Worm (Caenorhabditis elegans): ENCODE results near the gene F13C5.1.

Gene F13C5.1

DNA sequence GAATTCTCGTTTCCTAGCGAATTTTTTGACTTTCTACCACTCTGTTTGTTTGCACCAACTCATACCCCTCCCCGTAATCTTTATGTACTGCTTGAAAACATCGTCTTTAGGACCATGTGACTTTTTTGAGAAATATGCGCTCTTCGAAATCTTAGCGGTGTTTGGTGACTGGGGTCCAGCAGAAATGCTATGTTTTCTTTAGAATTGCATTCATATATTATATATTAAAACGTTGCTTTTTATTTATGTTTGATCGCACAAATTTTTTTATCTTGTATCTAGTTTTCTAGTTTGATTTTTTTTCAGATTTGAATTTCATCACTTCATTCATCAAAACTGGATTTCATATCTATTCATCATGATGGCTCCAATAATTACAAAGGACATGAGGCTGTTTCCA lies at the start of gene F13C5.1:
TSS of gene F13C5.1 (plus strand) at position 301 of the 400 bp plus-strand sequence.
- TF ChIP-seq unc-62 (GFP tag; optimal IDR thresholded peaks at IDR 0.05) (no peak), ceh-83 (GFP tag; optimal IDR thresholded peaks at IDR 0.05) (no peak), nhr-28 (tag; optimal IDR thresholded peaks at IDR 0.05) (no peak), tbx-8 (GFP tag; optimal IDR thresholded peaks at IDR 0.05) (no peak), ham-2 (GFP tag; optimal IDR thresholded peaks at IDR 0.05) (no peak), unc-120 (tag; optimal IDR thresholded peaks at IDR 0.05; ENCODE audit: poor library complexity, severe bottlenecking) (no peak), sptf-1 (tag; optimal IDR thresholded peaks at IDR 0.05) (no peak), lin-13 (tag; optimal IDR thresholded peaks at IDR 0.05) (no peak), cnd-1 (tag; optimal IDR thresholded peaks at IDR 0.05) (no peak), zip-8 (tag; optimal IDR thresholded peaks at IDR 0.05) (no peak), ceh-43 (GFP tag; optimal IDR thresholded peaks at IDR 0.05) (no peak), nhr-2 (tag; optimal IDR thresholded peaks at IDR 0.05) (no peak)

DNA sequence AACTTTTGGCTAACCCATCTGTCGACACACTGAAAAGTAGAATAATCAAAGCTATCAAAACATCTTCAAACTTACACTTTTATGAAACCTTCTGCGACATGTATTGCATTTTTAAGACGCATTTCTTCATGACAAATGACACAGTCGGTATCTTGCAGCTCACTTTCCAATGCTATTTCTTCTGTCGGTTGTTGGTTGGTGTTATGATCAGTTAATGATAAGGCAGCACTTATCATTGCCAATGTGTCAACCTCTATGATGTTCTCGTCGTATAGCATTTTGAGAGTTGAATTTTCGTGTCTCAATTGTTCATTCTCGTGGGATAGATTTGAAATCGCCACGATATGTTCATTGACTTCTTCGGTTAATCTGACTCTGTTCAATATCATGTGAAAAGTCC lies 48.5 kb upstream of the F13C5.1 start:
- TF ChIP-seq zip-8 (tag; optimal IDR thresholded peaks at IDR 0.05) (no peak), ham-2 (GFP tag; optimal IDR thresholded peaks at IDR 0.05) (no peak), sem-2 (GFP tag; optimal IDR thresholded peaks at IDR 0.05) (no peak), lin-13 (tag; optimal IDR thresholded peaks at IDR 0.05) (no peak), mab-5 (tag; optimal IDR thresholded peaks at IDR 0.05) (no peak), nhr-76 (tag; optimal IDR thresholded peaks at IDR 0.05) (no peak)

DNA sequence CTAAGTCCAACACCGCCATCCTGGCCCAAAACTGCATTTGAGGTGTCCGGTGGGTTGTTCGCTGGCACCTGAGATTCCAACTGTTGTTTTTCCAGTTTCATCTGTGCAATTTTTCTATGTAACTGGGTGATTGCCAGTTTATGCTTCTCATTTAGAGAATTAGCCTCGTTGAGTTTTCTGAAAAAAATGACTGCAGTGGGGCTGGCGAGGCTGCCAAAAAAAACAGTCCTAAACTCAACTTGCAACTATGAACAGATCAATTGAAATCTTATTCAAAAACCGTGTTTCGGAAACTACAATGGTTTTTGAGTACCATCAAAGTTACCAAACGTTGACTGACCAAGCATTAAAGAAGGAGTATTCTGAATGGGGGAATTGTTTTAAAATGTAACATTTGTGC lies 48.1 kb upstream of the F13C5.1 start, which contains the start of gene F57C12.6:
TSS of gene F57C12.6 (minus strand) at position 101 of the 400 bp plus-strand sequence.
- TF ChIP-seq ztf-11 (tag; optimal IDR thresholded peaks at IDR 0.05), result no peak
- TF ChIP-seq ceh-43 (GFP tag; optimal IDR thresholded peaks at IDR 0.05), result no peak
- no peak for TF ChIP-seq nhr-76 (tag; optimal IDR thresholded peaks at IDR 0.05)
- no peak for TF ChIP-seq elt-1 (tag; optimal IDR thresholded peaks at IDR 0.05; ENCODE audit: borderline replicate concordance, insufficient read depth)
- no peak for TF ChIP-seq ces-1 (GFP tag; optimal IDR thresholded peaks at IDR 0.05)
- TF ChIP-seq sem-2 (GFP tag; optimal IDR thresholded peaks at IDR 0.05), result no peak
- TF ChIP-seq ceh-83 (GFP tag; optimal IDR thresholded peaks at IDR 0.05), result no peak
- no peak for TF ChIP-seq mls-2 (tag; optimal IDR thresholded peaks at IDR 0.05)
- no peak for TF ChIP-seq nhr-12 (tag; optimal IDR thresholded peaks at IDR 0.05)
- no peak for TF ChIP-seq pha-4 (tag; optimal IDR thresholded peaks at IDR 0.05)
- no peak for TF ChIP-seq ham-2 (GFP tag; optimal IDR thresholded peaks at IDR 0.05)
- no peak for TF ChIP-seq tbx-8 (GFP tag; optimal IDR thresholded peaks at IDR 0.05)
- no peak for TF ChIP-seq snpc-4 (tag; optimal IDR thresholded peaks at IDR 0.05)
- no peak for TF ChIP-seq zip-8 (tag; optimal IDR thresholded peaks at IDR 0.05)
- TF ChIP-seq flh-1 (GFP tag; optimal IDR thresholded peaks at IDR 0.05), result no peak
- no peak for TF ChIP-seq bed-3 (GFP tag; optimal IDR thresholded peaks at IDR 0.05)
- TF ChIP-seq unc-62 (GFP tag; optimal IDR thresholded peaks at IDR 0.05), result no peak

DNA sequence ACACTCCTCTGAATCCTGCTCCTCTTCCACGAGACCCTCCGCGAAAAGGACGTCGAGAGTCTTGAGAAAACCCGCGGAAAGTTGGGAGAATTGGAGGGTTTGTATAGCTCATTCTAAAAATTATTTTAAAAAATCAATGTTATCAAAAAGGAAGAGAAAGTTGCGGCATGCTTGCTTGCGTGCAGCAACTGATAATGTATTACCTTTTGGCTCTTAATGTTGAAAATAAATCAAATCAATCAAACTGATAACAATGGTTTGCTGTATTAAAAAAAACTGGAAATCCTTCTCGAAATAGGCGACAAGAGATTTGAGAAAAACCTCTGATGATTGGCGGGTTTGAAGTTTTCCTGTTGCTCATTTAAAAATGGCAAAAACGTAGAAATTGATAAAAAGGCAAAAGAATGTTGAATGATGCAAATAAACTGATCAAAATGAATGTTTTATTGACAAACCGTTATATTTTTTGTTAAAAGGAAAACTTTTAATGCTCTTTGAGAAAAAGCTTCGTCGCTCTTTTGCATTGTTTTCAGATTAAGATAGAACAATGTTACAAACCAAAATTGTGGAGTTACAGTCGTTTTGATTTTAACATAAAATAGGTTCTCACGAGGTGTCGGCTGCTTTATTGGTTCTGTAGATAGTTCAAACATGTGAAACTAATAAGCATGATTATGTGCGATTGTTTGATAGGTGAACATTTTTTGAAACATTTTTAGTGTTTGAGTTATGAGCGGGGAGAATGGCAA lies 46.7 kb upstream of the F13C5.1 start:
- TF ChIP-seq blmp-1 (tag; optimal IDR thresholded peaks at IDR 0.05), result no peak
- no peak for TF ChIP-seq hlh-1 (tag; optimal IDR thresholded peaks at IDR 0.05)
- TF ChIP-seq mep-1 (tag; optimal IDR thresholded peaks at IDR 0.05), result no peak
- TF ChIP-seq nhr-76 (tag; optimal IDR thresholded peaks at IDR 0.05), result no peak
- no peak for TF ChIP-seq zip-8 (tag; optimal IDR thresholded peaks at IDR 0.05)
- TF ChIP-seq unc-120 (tag; optimal IDR thresholded peaks at IDR 0.05; ENCODE audit: poor library complexity, severe bottlenecking), result no peak
- no peak for TF ChIP-seq M03D4.4 (tag; optimal IDR thresholded peaks at IDR 0.05)
- no peak for TF ChIP-seq snpc-4 (tag; optimal IDR thresholded peaks at IDR 0.05)
- no peak for TF ChIP-seq ceh-83 (GFP tag; optimal IDR thresholded peaks at IDR 0.05)
- TF ChIP-seq bed-3 (GFP tag; optimal IDR thresholded peaks at IDR 0.05), result no peak
- no peak for TF ChIP-seq mls-2 (tag; optimal IDR thresholded peaks at IDR 0.05)
- TF ChIP-seq drap-1 (GFP tag; optimal IDR thresholded peaks at IDR 0.05), result no peak
- no peak for TF ChIP-seq lsy-2 (tag; optimal IDR thresholded peaks at IDR 0.05)
- TF ChIP-seq cnd-1 (tag; optimal IDR thresholded peaks at IDR 0.05), result no peak
- TF ChIP-seq tbx-8 (GFP tag; optimal IDR thresholded peaks at IDR 0.05), result no peak
- TF ChIP-seq flh-1 (GFP tag; optimal IDR thresholded peaks at IDR 0.05), result no peak
- TF ChIP-seq ceh-43 (GFP tag; optimal IDR thresholded peaks at IDR 0.05), result no peak
- no peak for TF ChIP-seq mab-5 (tag; optimal IDR thresholded peaks at IDR 0.05)
- no peak for TF ChIP-seq nhr-28 (tag; optimal IDR thresholded peaks at IDR 0.05)

DNA sequence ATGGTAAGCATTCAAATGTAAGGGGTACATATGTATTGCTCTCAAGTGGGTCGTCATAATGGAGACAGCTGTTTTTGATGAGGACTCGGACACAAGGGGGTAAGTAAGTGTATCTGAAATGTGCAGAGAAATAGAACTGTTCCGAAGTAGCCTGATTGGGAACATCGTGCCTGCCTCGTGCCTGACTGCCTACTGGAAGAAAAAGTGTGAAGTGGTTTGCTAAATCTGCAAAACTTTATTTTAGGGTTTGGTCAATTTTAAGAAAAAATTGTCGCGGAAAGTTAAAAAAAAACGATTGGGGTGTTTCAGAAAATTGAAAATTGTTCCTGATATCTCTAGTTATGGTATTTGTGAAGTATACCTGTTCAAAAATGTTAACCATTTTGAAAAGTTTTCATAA lies 44.8 kb upstream of the F13C5.1 start, which contains the start of gene hlh-19:
TSS of gene hlh-19 (minus strand) at position 101 of the 400 bp plus-strand sequence.
- TF ChIP-seq bed-3 (GFP tag; optimal IDR thresholded peaks at IDR 0.05) (no peak), unc-62 (GFP tag; optimal IDR thresholded peaks at IDR 0.05) (no peak), snpc-4 (tag; optimal IDR thresholded peaks at IDR 0.05) (no peak), hlh-1 (tag; optimal IDR thresholded peaks at IDR 0.05) (no peak), sem-2 (GFP tag; optimal IDR thresholded peaks at IDR 0.05) (no peak), mab-5 (tag; optimal IDR thresholded peaks at IDR 0.05) (no peak)

Measured in whole organism, mixed stage, embryonic.